Worm (Caenorhabditis elegans) whole organism, L3 larva: ENCODE data around the gene str-139.

Experiments used
- ama-1 ChIP-seq: fragments of 150-350 bp; optimal IDR thresholded peaks from 2 replicates; lab custom pipeline; 2018
- ceh-82 ChIP-seq: fragments of 150-350 bp; optimal IDR thresholded peaks from 2 replicates; lab custom pipeline; 2014; ENCODE audit warnings: missing biosample characterization, missing genetic modification characterization

- TF ChIP-seq ama-1 (lab: Kevin White, UChicago) (no peak), ceh-82 (tag; lab: Kevin White, UChicago) (no peak)
Measured at ce11 chrV:8025259-8025658, 36.7 kb downstream of the str-139 start.
